Worm (Caenorhabditis elegans): ENCODE measurements around the gene sbt-1.

The sbt-1 gene

ce11 chrV:20828820-20829219, at the start of gene sbt-1 (continued):
- peak; percentile 2 for TF ChIP-seq aly-2 (tag; optimal IDR thresholded peaks at IDR 0.05)
- TF ChIP-seq lin-15B (tag; optimal IDR thresholded peaks at IDR 0.05): peak; percentile 23
- no peak for TF ChIP-seq mef-2 (tag; optimal IDR thresholded peaks at IDR 0.05)
- TF ChIP-seq ets-5 (GFP tag; IDR thresholded peaks at IDR 0.05): no peak
- TF ChIP-seq snpc-4 (tag; optimal IDR thresholded peaks at IDR 0.05): peak; percentile 18
- peak; percentile 49 to 64 for TF ChIP-seq efl-1 (optimal IDR thresholded peaks at IDR 0.05)
- TF ChIP-seq efl-1 (GFP tag; optimal IDR thresholded peaks at IDR 0.05 in 1 of 2): peak in 1 of 2 experiments; percentile 7
- TF ChIP-seq hlh-4 (tag; optimal IDR thresholded peaks at IDR 0.05): no peak
- TF ChIP-seq egl-13 (tag; optimal IDR thresholded peaks at IDR 0.05): peak; percentile 30
- peak; percentile 23 for TF ChIP-seq xbp-1 (tag; optimal IDR thresholded peaks at IDR 0.05)
- TF ChIP-seq unc-62 (GFP tag; optimal IDR thresholded peaks at IDR 0.05): no peak
- TF ChIP-seq sup-37 (GFP tag; optimal IDR thresholded peaks at IDR 0.05): no peak
- peak; percentile 2 for TF ChIP-seq F16B12.6 (tag; optimal IDR thresholded peaks at IDR 0.05)
- peak; percentile 75 for TF ChIP-seq nhr-71 (tag; optimal IDR thresholded peaks at IDR 0.05)
- TF ChIP-seq fkh-4 (tag; optimal IDR thresholded peaks at IDR 0.05; ENCODE audit: borderline replicate concordance): no peak
- peak; percentile 37 for TF ChIP-seq fos-1 (tag; optimal IDR thresholded peaks at IDR 0.05)
- TF ChIP-seq alr-1 (tag; optimal IDR thresholded peaks at IDR 0.05; ENCODE audit: borderline replicate concordance): no peak
- TF ChIP-seq lin-35 (GFP tag; optimal IDR thresholded peaks at IDR 0.05): peak in 1 of 2 experiments; percentile 63
- TF ChIP-seq egl-27 (tag; optimal IDR thresholded peaks at IDR 0.05): no peak
- TF ChIP-seq lin-14 (GFP tag; optimal IDR thresholded peaks at IDR 0.05): peak; percentile 90
- peak; percentile 0 for TF ChIP-seq lir-3 (tag; optimal IDR thresholded peaks at IDR 0.05; ENCODE audit: poor library complexity)
- peak; percentile 38 for TF ChIP-seq dsc-1 (tag; optimal IDR thresholded peaks at IDR 0.05)
- no peak for TF ChIP-seq rnt-1 (tag; optimal IDR thresholded peaks at IDR 0.05)
- peak; percentile 46 to 79 for TF ChIP-seq lsy-2 (tag; optimal IDR thresholded peaks at IDR 0.05)
- no peak for TF ChIP-seq ceh-63 (GFP tag; optimal IDR thresholded peaks at IDR 0.05)
- no peak for TF ChIP-seq ztf-11 (tag; optimal IDR thresholded peaks at IDR 0.05)

DNA sequence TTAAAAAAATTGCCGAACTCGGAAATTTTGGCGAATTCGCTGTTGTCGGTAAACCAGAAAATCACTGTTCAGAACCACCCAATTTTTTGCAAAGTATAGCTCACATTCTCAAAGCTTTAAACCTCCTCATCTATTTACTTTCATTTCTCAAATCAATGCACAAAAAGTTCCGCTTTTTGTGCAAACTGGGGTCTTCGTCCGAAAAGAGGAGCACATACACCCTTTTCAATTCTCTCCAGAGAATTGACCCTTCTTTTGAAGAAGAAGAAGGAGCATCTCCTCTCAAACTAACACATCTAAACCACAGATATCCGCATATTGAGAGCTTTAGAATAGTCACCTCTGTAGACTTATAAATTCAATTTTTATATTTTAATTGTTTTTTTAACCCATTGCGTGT, 46.6 kb upstream of the sbt-1 start:
- no peak for TF ChIP-seq mab-9 (GFP tag; IDR thresholded peaks at IDR 0.05)
- no peak for TF ChIP-seq lin-13 (GFP tag; optimal IDR thresholded peaks at IDR 0.05)
- no peak for TF ChIP-seq sptf-1 (tag; optimal IDR thresholded peaks at IDR 0.05)
- TF ChIP-seq C34B4.2 (tag; optimal IDR thresholded peaks at IDR 0.05): no peak
- TF ChIP-seq hpl-2 (GFP tag; optimal IDR thresholded peaks at IDR 0.05): no peak
- no peak for TF ChIP-seq tlp-1 (tag; optimal IDR thresholded peaks at IDR 0.05)
- TF ChIP-seq C16A3.4 (tag; optimal IDR thresholded peaks at IDR 0.05): no peak
- no peak for TF ChIP-seq efl-1 (optimal IDR thresholded peaks at IDR 0.05)
- no peak for TF ChIP-seq efl-1 (GFP tag; optimal IDR thresholded peaks at IDR 0.05 in 1 of 2)
- no peak for TF ChIP-seq nhr-76 (tag; optimal IDR thresholded peaks at IDR 0.05)
- TF ChIP-seq irx-1 (tag; optimal IDR thresholded peaks at IDR 0.05): no peak
- no peak for TF ChIP-seq blmp-1 (tag; optimal IDR thresholded peaks at IDR 0.05)
- no peak for TF ChIP-seq unc-86 (tag; optimal IDR thresholded peaks at IDR 0.05)
- no peak for TF ChIP-seq jun-1 (tag; optimal IDR thresholded peaks at IDR 0.05)
- no peak for TF ChIP-seq swsn-7 (tag; optimal IDR thresholded peaks at IDR 0.05)
- TF ChIP-seq nhr-12 (tag; optimal IDR thresholded peaks at IDR 0.05): no peak
- TF ChIP-seq ceh-88 (GFP tag; IDR thresholded peaks at IDR 0.05): no peak
- no peak for TF ChIP-seq unc-98 (GFP tag; IDR thresholded peaks at IDR 0.05)
- no peak for TF ChIP-seq elt-2 (tag; optimal IDR thresholded peaks at IDR 0.05)
- TF ChIP-seq ces-1 (GFP tag; optimal IDR thresholded peaks at IDR 0.05): no peak
- no peak for TF ChIP-seq mdl-1 (tag; optimal IDR thresholded peaks at IDR 0.05)

Data from whole organism, L1 larva.